Worm (Caenorhabditis elegans) whole organism, young adult: ENCODE data around the gene hpl-2.

Experiments
- B0019.2 ChIP-seq: fragments of 200-800 bp; sonication (Bioruptor generic); conservative IDR thresholded peaks from 2 replicates; pipeline ENCODE4 v1.3.6; 2022; ENCODE audit warnings: missing genetic modification reagents, missing genetic modification characterization, missing compliant biosample characterization
- C06A6.2 ChIP-seq: fragments of 200-800 bp; sonication (Bioruptor generic); conservative IDR thresholded peaks from 2 replicates; pipeline ENCODE4 v1.3.6; 2022; ENCODE audit warnings: missing genetic modification characterization, missing compliant biosample characterization
- C17E4.6 ChIP-seq: fragments of 200-800 bp; sonication (Bioruptor generic); IDR thresholded peaks from 2 replicates; pipeline ENCODE4 v1.3.6; 2022; ENCODE audit warnings: missing genetic modification reagents, missing genetic modification characterization, missing compliant biosample characterization
- F23B12.7 ChIP-seq: sonication (generic microtip); optimal IDR thresholded peaks from 2 replicates; lab custom pipeline; 2017; ENCODE audit warnings: missing genetic modification characterization, mild to moderate bottlenecking, missing compliant biosample characterization, antibody characterized with exemption, moderate library complexity; ENCODE audit not compliant: insufficient read depth
- F37B4.10 ChIP-seq: fragments of 200-800 bp; sonication (Bioruptor generic); IDR thresholded peaks from 2 replicates; pipeline ENCODE4 v1.3.6; 2022; ENCODE audit warnings: missing genetic modification characterization, missing compliant biosample characterization
- F39B2.1 ChIP-seq: fragments of 200-800 bp; sonication (Bioruptor generic); IDR thresholded peaks from 2 replicates; pipeline ENCODE4 v1.3.6; 2022; ENCODE audit warnings: missing genetic modification reagents, missing genetic modification characterization, missing compliant biosample characterization
- F57C9.4 ChIP-seq: sonication (generic microtip); optimal IDR thresholded peaks from 2 replicates; lab custom pipeline; 2017; ENCODE audit warnings: mild to moderate bottlenecking, missing genetic modification characterization, missing compliant biosample characterization
- aptf-2 ChIP-seq: fragments of 200-800 bp; sonication (Bioruptor generic); conservative IDR thresholded peaks from 2 replicates; pipeline ENCODE4 v1.3.6; 2022; ENCODE audit warnings: missing genetic modification reagents, missing genetic modification characterization, missing compliant biosample characterization
- athp-1 ChIP-seq: sonication (generic microtip); optimal IDR thresholded peaks from 2 replicates; lab custom pipeline; 2017; ENCODE audit warnings: mild to moderate bottlenecking, missing genetic modification characterization, missing compliant biosample characterization
- attf-6 ChIP-seq: fragments of 200-800 bp; sonication (Bioruptor generic); IDR thresholded peaks from 2 replicates; pipeline ENCODE4 v1.3.6; 2022; ENCODE audit warnings: missing genetic modification reagents, missing genetic modification characterization, missing compliant biosample characterization
- ceh-100 ChIP-seq: fragments of 200-800 bp; sonication (Bioruptor generic); IDR thresholded peaks from 2 replicates; pipeline ENCODE4 v1.3.6; 2022; ENCODE audit warnings: missing genetic modification reagents, missing genetic modification characterization, missing compliant biosample characterization
- ceh-40 ChIP-seq: fragments of 200-800 bp; sonication (Bioruptor generic); IDR thresholded peaks from 2 replicates; pipeline ENCODE4 v1.3.6; 2022; ENCODE audit warnings: missing genetic modification characterization, missing compliant biosample characterization
- ceh-79 ChIP-seq: sonication (generic microtip); optimal IDR thresholded peaks from 2 replicates; lab custom pipeline; 2017; ENCODE audit warnings: mild to moderate bottlenecking, missing genetic modification characterization, missing compliant biosample characterization
- ceh-91 ChIP-seq: fragments of 200-800 bp; sonication (Bioruptor generic); IDR thresholded peaks from 2 replicates; pipeline ENCODE4 v1.3.6; 2022; ENCODE audit warnings: missing genetic modification reagents, missing genetic modification characterization, missing compliant biosample characterization
- dox-1 ChIP-seq: fragments of 200-800 bp; sonication (Bioruptor generic); IDR thresholded peaks from 2 replicates; pipeline ENCODE4 v1.3.6; 2022; ENCODE audit warnings: missing genetic modification reagents, missing genetic modification characterization, missing compliant biosample characterization
- dpl-1 ChIP-seq: fragments of 150-350 bp; optimal IDR thresholded peaks from 2 replicates; lab custom pipeline; 2014; ENCODE audit warnings: missing biosample characterization, missing genetic modification reagents, missing genetic modification characterization
- efl-1 ChIP-seq: fragments of 150-350 bp; optimal IDR thresholded peaks from 2 replicates; lab custom pipeline; 2014; ENCODE audit warnings: missing biosample characterization, missing genetic modification reagents, missing genetic modification characterization
- egl-18 ChIP-seq: fragments of 200-800 bp; sonication (Bioruptor generic); IDR thresholded peaks from 2 replicates; pipeline ENCODE4 v1.3.6; 2022; ENCODE audit warnings: missing genetic modification reagents, missing genetic modification characterization, missing compliant biosample characterization
- ets-4 ChIP-seq: fragments of 200-800 bp; sonication (Bioruptor generic); optimal IDR thresholded peaks from 2 replicates; lab custom pipeline; 2018; ENCODE audit warnings: mild to moderate bottlenecking, missing genetic modification characterization, missing compliant biosample characterization
- him-1 ChIP-seq: sonication (generic microtip); optimal IDR thresholded peaks from 2 replicates; lab custom pipeline; 2016; ENCODE audit warnings: missing genotype, missing genetic modification reagents, missing genetic modification characterization, missing compliant biosample characterization
- hlh-26 ChIP-seq: fragments of 200-800 bp; sonication (Bioruptor generic); conservative IDR thresholded peaks from 2 replicates; pipeline ENCODE4 v1.3.6; 2022; ENCODE audit warnings: missing genetic modification reagents, missing genetic modification characterization, missing compliant biosample characterization
- hmg-1.2 ChIP-seq: fragments of 200-800 bp; sonication (Bioruptor generic); IDR thresholded peaks from 2 replicates; pipeline ENCODE4 v1.3.6; 2022; ENCODE audit warnings: missing genetic modification reagents, missing genetic modification characterization, missing compliant biosample characterization
- hsf-1 ChIP-seq: fragments of 200-800 bp; sonication (Bioruptor generic); IDR thresholded peaks from 2 replicates; pipeline ENCODE4 v1.3.6; 2022; ENCODE audit warnings: missing genetic modification reagents, missing genetic modification characterization, missing compliant biosample characterization
- let-526 ChIP-seq: fragments of 200-800 bp; sonication (Bioruptor generic); IDR thresholded peaks from 2 replicates; pipeline ENCODE4 v1.3.6; 2022; ENCODE audit warnings: missing genetic modification reagents, missing genetic modification characterization, missing compliant biosample characterization
- let-607 ChIP-seq, 2 experiments: fragments of 200-800 bp in 1 of 2; sonication (Bioruptor generic) in 1 of 2; sonication (generic microtip) in 1 of 2; optimal IDR thresholded peaks; 2 replicates each; lab custom pipeline; 2016 to 2018; ENCODE audit warnings: mild to moderate bottlenecking in 2 of 2, missing compliant biosample characterization in 2 of 2, missing genetic modification characterization in 2 of 2, moderate library complexity in 2 of 2, missing genotype in 1 of 2
- lin-26 ChIP-seq: fragments of 200-800 bp; sonication (Bioruptor generic); IDR thresholded peaks from 2 replicates; pipeline ENCODE4 v1.3.6; 2022; ENCODE audit warnings: missing genetic modification reagents, missing genetic modification characterization, missing compliant biosample characterization
- lin-54 ChIP-seq: fragments of 200-800 bp; sonication (Bioruptor generic); optimal IDR thresholded peaks from 2 replicates; lab custom pipeline; 2018; ENCODE audit warnings: mild to moderate bottlenecking, missing genetic modification characterization, missing compliant biosample characterization
- lsy-27 ChIP-seq: sonication (generic microtip); optimal IDR thresholded peaks from 2 replicates; lab custom pipeline; 2017; ENCODE audit warnings: missing genetic modification characterization, mild to moderate bottlenecking, missing compliant biosample characterization, antibody characterized with exemption, missing genotype, borderline replicate concordance; ENCODE audit not compliant: insufficient read depth
- madf-10 ChIP-seq: sonication (generic microtip); optimal IDR thresholded peaks from 2 replicates; lab custom pipeline; 2016; ENCODE audit warnings: mild to moderate bottlenecking, missing genetic modification characterization, missing compliant biosample characterization
- mel-28 ChIP-seq: sonication (generic microtip); optimal IDR thresholded peaks from 2 replicates; lab custom pipeline; 2016; ENCODE audit warnings: borderline replicate concordance, mild to moderate bottlenecking, missing genetic modification characterization, missing compliant biosample characterization
- mxl-1 ChIP-seq: sonication (generic microtip); optimal IDR thresholded peaks from 2 replicates; lab custom pipeline; 2016; ENCODE audit warnings: missing genetic modification characterization, missing compliant biosample characterization
- nfya-2 ChIP-seq: fragments of 200-800 bp; sonication (Bioruptor generic); IDR thresholded peaks from 2 replicates; pipeline ENCODE4 v1.3.6; 2022; ENCODE audit warnings: missing genetic modification reagents, missing genetic modification characterization, missing compliant biosample characterization
- nhr-27 ChIP-seq: fragments of 200-800 bp; sonication (Bioruptor generic); optimal IDR thresholded peaks from 2 replicates; lab custom pipeline; 2018; ENCODE audit warnings: mild to moderate bottlenecking, missing genetic modification characterization, moderate library complexity, missing compliant biosample characterization
- nhr-80 ChIP-seq: sonication (generic microtip); optimal IDR thresholded peaks from 2 replicates; lab custom pipeline; 2016; ENCODE audit warnings: missing genetic modification characterization, missing compliant biosample characterization
- pbrm-1 ChIP-seq: fragments of 200-800 bp; sonication (Bioruptor generic); IDR thresholded peaks from 2 replicates; pipeline ENCODE4 v1.3.6; 2022; ENCODE audit warnings: missing genetic modification reagents, missing genetic modification characterization, missing compliant biosample characterization
- pha-4 ChIP-seq: fragments of 150-350 bp; sonication (generic microtip); optimal IDR thresholded peaks from 2 replicates; lab custom pipeline; 2014; ENCODE audit warnings: missing biosample characterization, missing genetic modification reagents, missing genetic modification characterization
- repo-1 ChIP-seq: sonication (generic microtip); optimal IDR thresholded peaks from 2 replicates; lab custom pipeline; 2017; ENCODE audit warnings: mild to moderate bottlenecking, missing genetic modification characterization, missing compliant biosample characterization
- rpc-1 ChIP-seq, 2 experiments: fragments of 150-350 bp in 1 of 2; sonication (generic microtip) in 1 of 2; optimal IDR thresholded peaks; 2 replicates each; lab custom pipeline; 2014 to 2018; ENCODE audit warnings: missing biosample characterization in 1 of 2, missing genetic modification characterization in 1 of 2, missing genetic modification reagents in 1 of 2, missing genotype in 1 of 2
- sea-2 ChIP-seq: fragments of 200-800 bp; sonication (Bioruptor generic); IDR thresholded peaks from 2 replicates; pipeline ENCODE4 v1.3.6; 2022; ENCODE audit warnings: missing genetic modification characterization, missing compliant biosample characterization
- snpc-1.1 ChIP-seq: sonication (generic microtip); optimal IDR thresholded peaks from 2 replicates; lab custom pipeline; 2017; ENCODE audit warnings: missing genetic modification characterization, mild to moderate bottlenecking, missing compliant biosample characterization, antibody characterized with exemption, moderate library complexity, missing genotype, missing genetic modification reagents; ENCODE audit not compliant: insufficient read depth
- somi-1 ChIP-seq: fragments of 200-800 bp; sonication (Bioruptor generic); optimal IDR thresholded peaks from 2 replicates; lab custom pipeline; 2018; ENCODE audit warnings: mild to moderate bottlenecking, missing genetic modification characterization, missing compliant biosample characterization
- sptf-2 ChIP-seq: fragments of 200-800 bp; sonication (Bioruptor generic); optimal IDR thresholded peaks from 2 replicates; lab custom pipeline; 2018; ENCODE audit warnings: mild to moderate bottlenecking, missing genetic modification characterization, missing compliant biosample characterization
- tbx-9 ChIP-seq: sonication (generic microtip); optimal IDR thresholded peaks from 2 replicates; lab custom pipeline; 2016; ENCODE audit warnings: borderline replicate concordance, missing genetic modification characterization, inconsistent platforms, missing compliant biosample characterization
- unc-130 ChIP-seq: sonication (generic microtip); optimal IDR thresholded peaks from 2 replicates; lab custom pipeline; 2016; ENCODE audit warnings: missing genetic modification reagents, missing genetic modification characterization, missing compliant biosample characterization
- xnd-1 ChIP-seq: sonication (generic microtip); optimal IDR thresholded peaks from 2 replicates; lab custom pipeline; 2016; ENCODE audit warnings: missing genotype, missing genetic modification reagents, missing genetic modification characterization, missing compliant biosample characterization
- zfh-2 ChIP-seq: fragments of 200-800 bp; sonication (Bioruptor generic); conservative IDR thresholded peaks from 2 replicates; pipeline ENCODE4 v1.3.6; 2022; ENCODE audit warnings: missing genetic modification reagents, missing genetic modification characterization, missing compliant biosample characterization
- ztf-18 ChIP-seq: sonication (generic microtip); optimal IDR thresholded peaks from 2 replicates; lab custom pipeline; 2016; ENCODE audit warnings: missing genotype, mild to moderate bottlenecking, missing genetic modification characterization, missing compliant biosample characterization
- ztf-6 ChIP-seq: fragments of 200-800 bp; sonication (Bioruptor generic); IDR thresholded peaks from 2 replicates; pipeline ENCODE4 v1.3.6; 2022; ENCODE audit warnings: missing genetic modification reagents, missing genetic modification characterization, missing compliant biosample characterization

Gene hpl-2

DNA sequence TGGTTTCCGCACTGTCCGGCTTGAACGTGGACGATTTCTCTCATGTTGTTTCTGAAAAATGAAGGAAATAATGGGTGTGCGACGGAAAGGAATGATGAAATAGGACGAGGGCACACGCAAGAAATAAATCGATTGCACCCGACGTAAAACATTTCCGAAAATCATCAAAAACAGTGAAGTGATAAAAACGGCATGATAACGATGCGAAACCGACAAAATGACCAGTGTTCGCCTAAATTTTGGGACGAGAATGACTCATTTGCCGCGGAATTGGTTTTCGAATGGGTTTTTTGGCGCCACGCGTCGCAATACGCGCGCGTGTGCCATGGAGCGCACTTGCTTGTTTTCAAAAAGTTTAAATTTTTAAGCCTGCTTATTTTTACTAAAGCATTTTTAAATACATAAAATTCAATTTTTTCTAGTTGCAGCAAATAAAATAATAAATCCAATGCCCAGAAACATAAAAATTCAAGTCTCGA, 12.9 kb downstream of the hpl-2 start, which contains the start of the genes tbb-1 and rib-2 (continued):
- TF ChIP-seq ceh-91 (GFP tag; lab: Robert Waterston, UW) (peak; percentile 100), hmg-1.2 (peak; percentile 86), him-1 (tag; lab: Kevin White, UChicago) (peak; percentile 65), F39B2.1 (GFP tag; lab: Robert Waterston, UW) (no peak), aptf-2 (peak; percentile 84), egl-18 (GFP tag; lab: Robert Waterston, UW) (no peak), efl-1 (GFP tag; lab: Kevin White, UChicago) (peak; percentile 100), lsy-27 (tag; lab: Kevin White, UChicago) (no peak), mxl-1 (tag; lab: Kevin White, UChicago) (no peak), hlh-26 (GFP tag; lab: Robert Waterston, UW) (no peak), madf-10 (tag; lab: Kevin White, UChicago) (peak; percentile 78), pbrm-1 (GFP tag; lab: Robert Waterston, UW) (peak; percentile 96), attf-6 (GFP tag; lab: Robert Waterston, UW) (peak; percentile 87), ceh-79 (tag; lab: Kevin White, UChicago) (no peak), mel-28 (tag; lab: Kevin White, UChicago) (no peak), somi-1 (GFP tag; lab: Kevin White, UChicago) (no peak), lin-54 (GFP tag; lab: Kevin White, UChicago) (peak; percentile 99), dox-1 (peak; percentile 99), hsf-1 (peak; percentile 95), rpc-1 (optimal IDR thresholded peaks at IDR 0.05; lab: Kevin White, UChicago) (no peak), rpc-1 (tag; optimal IDR thresholded peaks at IDR 0.05; lab: Kevin White, UChicago) (no peak), xnd-1 (tag; lab: Kevin White, UChicago) (peak; percentile 99), F57C9.4 (tag; lab: Kevin White, UChicago) (no peak), athp-1 (tag; lab: Kevin White, UChicago) (peak; percentile 97), ets-4 (GFP tag; lab: Kevin White, UChicago) (peak; percentile 85), let-526 (GFP tag; lab: Robert Waterston, UW) (peak; percentile 89), C17E4.6 (GFP tag; lab: Robert Waterston, UW) (peak; percentile 95), repo-1 (tag; lab: Kevin White, UChicago) (no peak), ztf-18 (tag; lab: Kevin White, UChicago) (peak; percentile 86), unc-130 (peak; percentile 96), dpl-1 (peak; percentile 99), tbx-9 (no peak), sptf-2 (GFP tag; lab: Kevin White, UChicago) (peak; percentile 3), C06A6.2 (GFP tag; lab: Robert Waterston, UW) (peak; percentile 47; the same call in 1 of the 2 replicates)
- TF ChIP-seq, all 124 proteins: peak for 80

DNA sequence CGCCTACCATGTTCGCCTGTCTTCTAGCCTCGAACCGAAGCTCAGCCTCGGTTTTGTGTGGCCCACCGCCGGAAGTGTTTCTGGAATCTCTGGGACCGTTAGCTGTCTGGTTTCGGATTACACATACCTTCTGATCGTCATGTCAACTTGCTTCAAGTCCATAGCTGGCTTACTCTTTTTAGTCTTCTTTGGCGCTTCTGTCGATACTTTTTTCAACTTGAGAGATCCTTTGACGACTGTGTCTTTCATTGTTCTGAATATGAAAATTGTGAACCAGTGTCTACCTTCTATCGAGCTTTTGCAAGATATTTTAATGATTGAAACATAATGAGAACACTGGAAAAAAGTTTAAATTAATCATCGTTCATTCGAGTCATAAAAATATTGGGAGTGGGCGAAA, 14.8 kb downstream of the hpl-2 start, which contains the start of gene K01G5.8:
TSS of gene K01G5.8 (minus strand) at position 255 of the 400 bp plus-strand sequence.
- TF ChIP-seq ztf-6 (GFP tag; lab: Robert Waterston, UW), result no peak
- TF ChIP-seq snpc-1.1, result peak; percentile 29
- no peak for TF ChIP-seq nfya-2
- TF ChIP-seq sea-2 (GFP tag; lab: Robert Waterston, UW), result no peak
- TF ChIP-seq zfh-2 (GFP tag; lab: Robert Waterston, UW), result no peak
- no peak for TF ChIP-seq egl-18 (GFP tag; lab: Robert Waterston, UW)
- no peak for TF ChIP-seq B0019.2 (GFP tag; lab: Robert Waterston, UW)
- no peak for TF ChIP-seq repo-1 (tag; lab: Kevin White, UChicago)
- no peak for TF ChIP-seq let-607 (tag; optimal IDR thresholded peaks at IDR 0.05; lab: Kevin White, UChicago)
- no peak for TF ChIP-seq F37B4.10 (GFP tag; lab: Robert Waterston, UW)
- TF ChIP-seq ceh-40 (GFP tag; lab: Robert Waterston, UW), result no peak
- no peak for TF ChIP-seq madf-10 (tag; lab: Kevin White, UChicago)
- TF ChIP-seq nhr-27 (tag; lab: Kevin White, UChicago), result peak; percentile 14
- TF ChIP-seq lin-26 (GFP tag; lab: Robert Waterston, UW), result peak; percentile 41; the same call in 1 of the 2 replicates
- TF ChIP-seq F23B12.7 (tag; lab: Kevin White, UChicago), result no peak
- TF ChIP-seq him-1 (tag; lab: Kevin White, UChicago), result no peak
- no peak for TF ChIP-seq pha-4 (tag; lab: Kevin White, UChicago)
- 0 out of 2 replicates have a peak, but pooled peaks have one; percentile 11 for TF ChIP-seq ceh-100 (GFP tag; lab: Robert Waterston, UW)
- no peak for TF ChIP-seq nhr-80 (tag; lab: Kevin White, UChicago)
